Worm (Caenorhabditis elegans): ENCODE results near the gene F09A5.3.
A peak's percentile ranks its signal among the peaks of the same experiment; 100 is the strongest.

F09A5.3 gene

DNA sequence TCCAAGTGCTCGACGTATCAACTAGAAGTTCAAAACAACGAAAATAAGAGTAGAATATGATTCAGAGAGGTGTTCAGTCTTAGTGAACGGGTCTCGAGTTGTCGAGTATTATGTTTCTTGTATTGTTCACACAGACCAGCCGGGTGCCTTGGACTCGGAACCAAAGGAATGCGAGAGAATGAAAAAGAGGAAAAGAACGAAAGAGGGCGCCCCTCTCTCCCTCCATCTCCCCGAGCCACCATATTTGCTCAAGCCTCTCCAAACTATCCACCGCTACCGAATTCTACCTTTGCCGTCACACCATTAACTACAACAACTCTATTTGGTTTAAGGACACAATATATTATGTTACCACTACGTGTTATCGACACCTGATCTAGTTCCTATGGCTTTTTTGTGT, 20.4 kb downstream of the F09A5.3 start:
- TF ChIP-seq lin-40 (tag; optimal IDR thresholded peaks at IDR 0.05) = no peak
- no peak for TF ChIP-seq T07F8.4 (tag; optimal IDR thresholded peaks at IDR 0.05)

DNA sequence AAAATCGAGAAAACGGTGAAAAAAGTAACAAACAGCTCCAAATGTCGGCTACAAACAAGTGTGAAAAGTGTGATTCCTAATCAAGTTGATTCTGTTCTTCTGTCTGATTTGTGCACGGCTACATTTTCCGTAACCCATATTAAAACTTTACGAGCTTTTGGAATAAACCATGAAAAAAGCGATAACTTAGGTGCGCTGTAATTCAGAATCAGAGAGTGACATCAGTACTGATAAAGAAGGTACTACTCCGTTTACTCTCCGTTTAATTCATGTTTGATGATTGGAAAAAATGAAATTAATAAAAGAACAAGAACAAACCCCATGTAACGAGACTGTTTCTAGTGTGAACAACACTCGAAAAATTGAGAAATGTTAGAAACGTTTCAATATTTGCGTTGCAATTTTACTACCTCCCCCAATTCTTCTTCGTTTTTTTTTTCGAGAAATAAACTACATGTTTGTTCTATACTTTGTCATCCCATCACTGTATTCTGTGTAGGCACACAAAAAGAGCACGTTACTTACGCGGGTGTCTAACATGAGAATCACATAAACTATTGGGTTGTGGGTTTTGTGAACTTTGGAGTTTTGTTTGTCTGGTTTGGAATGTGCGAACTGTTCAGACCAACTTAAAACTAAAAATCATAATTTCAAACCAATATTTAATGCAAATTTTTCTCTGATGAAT, 21.1 kb downstream of the F09A5.3 start:
- TF ChIP-seq dox-1 (GFP tag; IDR thresholded peaks at IDR 0.05) (no peak), ets-4 (GFP tag; optimal IDR thresholded peaks at IDR 0.05) (no peak), madf-10 (tag; optimal IDR thresholded peaks at IDR 0.05) (no peak)

DNA sequence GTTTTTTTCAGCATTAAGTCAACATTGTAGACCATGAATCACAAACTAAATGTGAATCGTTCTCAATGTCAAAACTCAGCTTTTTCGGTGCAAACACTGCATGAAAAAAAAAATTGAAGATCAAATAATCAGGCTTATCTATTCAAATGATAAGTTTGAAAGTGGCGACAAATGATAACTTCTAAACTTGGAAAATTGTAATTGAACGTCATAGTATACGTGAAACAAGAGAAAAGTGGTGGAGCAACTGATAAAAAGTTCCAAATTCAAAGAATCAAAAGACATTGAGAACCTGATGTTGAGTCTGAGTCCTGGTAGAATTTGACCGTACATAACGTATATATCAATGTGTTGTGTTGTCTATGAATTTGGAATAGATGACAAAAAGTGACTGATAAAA, 21.8 kb downstream of the F09A5.3 start:
- peak; percentile 69 for TF ChIP-seq nhr-80 (tag; optimal IDR thresholded peaks at IDR 0.05)
- TF ChIP-seq lsy-27 (tag; optimal IDR thresholded peaks at IDR 0.05; ENCODE audit: borderline replicate concordance, insufficient read depth) = no peak

DNA sequence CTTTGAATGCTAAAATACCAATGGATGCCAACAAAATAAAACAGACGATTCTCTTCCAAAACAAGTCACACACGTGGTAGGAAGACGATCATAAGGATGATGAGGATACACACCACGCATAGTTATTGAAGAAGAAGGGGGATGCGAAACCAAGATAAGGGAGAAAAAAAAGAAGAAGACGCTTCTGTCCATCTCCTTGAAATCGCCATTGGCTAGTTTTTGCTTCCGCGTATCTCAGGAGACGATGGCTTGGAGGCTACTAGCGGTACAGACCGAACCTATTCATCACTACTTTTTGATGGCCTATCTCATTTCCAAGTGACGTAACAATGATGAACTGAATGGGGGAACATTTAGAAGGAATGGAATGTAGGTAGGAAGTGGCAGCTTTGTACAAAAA, 22.9 kb downstream of the F09A5.3 start:
- no peak for TF ChIP-seq Y67H2A.10 (GFP tag; conservative IDR thresholded peaks at IDR 0.05)
- TF ChIP-seq D2030.7 (GFP tag; IDR thresholded peaks at IDR 0.05) = no peak
- no peak for TF ChIP-seq hmg-20 (GFP tag; IDR thresholded peaks at IDR 0.05)
- peak; percentile 16 for TF ChIP-seq chd-7 (tag; optimal IDR thresholded peaks at IDR 0.05)
- TF ChIP-seq T26A5.8 (tag; optimal IDR thresholded peaks at IDR 0.05) = no peak
- TF ChIP-seq attf-6 (GFP tag; IDR thresholded peaks at IDR 0.05) = no peak
- TF ChIP-seq B0336.3 (GFP tag; IDR thresholded peaks at IDR 0.05) = no peak
- no peak for TF ChIP-seq cebp-1 (GFP tag; IDR thresholded peaks at IDR 0.05)
- peak; percentile 18 for TF ChIP-seq cebp-1 (tag; optimal IDR thresholded peaks at IDR 0.05)
- no peak for TF ChIP-seq F10E7.11 (tag; optimal IDR thresholded peaks at IDR 0.05)
- TF ChIP-seq lir-1 (GFP tag; conservative IDR thresholded peaks at IDR 0.05) = no peak
- TF ChIP-seq somi-1 (GFP tag; optimal IDR thresholded peaks at IDR 0.05) = peak; percentile 36
- TF ChIP-seq nhr-80 (tag; optimal IDR thresholded peaks at IDR 0.05) = no peak
- no peak for TF ChIP-seq zim-3 (tag; optimal IDR thresholded peaks at IDR 0.05)
- TF ChIP-seq mel-28 (tag; optimal IDR thresholded peaks at IDR 0.05; ENCODE audit: borderline replicate concordance) = peak; percentile 2

DNA sequence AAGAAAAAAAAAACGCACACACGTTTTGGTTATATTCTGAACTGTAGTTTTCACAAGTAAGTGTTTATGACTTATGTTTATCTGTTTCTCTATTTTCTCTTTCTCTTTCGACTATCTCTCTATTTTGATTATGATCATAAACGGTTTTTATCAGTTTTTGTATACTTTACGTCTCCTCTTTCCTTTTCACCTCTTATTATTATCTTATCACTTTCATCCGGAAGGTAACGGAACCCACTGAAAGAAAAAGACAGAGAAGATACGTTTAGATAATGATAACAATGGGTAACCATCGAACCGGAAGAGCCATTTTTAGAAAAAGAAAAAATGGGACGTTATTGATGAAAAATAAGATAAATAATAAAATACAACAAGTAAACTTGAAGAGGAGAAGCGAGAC, 24.3 kb downstream of the F09A5.3 start:
- TF ChIP-seq unc-62 (GFP tag; optimal IDR thresholded peaks at IDR 0.05) = peak; percentile 59
- no peak for TF ChIP-seq sdz-38 (tag; optimal IDR thresholded peaks at IDR 0.05)
- TF ChIP-seq nhr-179 (tag; optimal IDR thresholded peaks at IDR 0.05) = no peak
- TF ChIP-seq ets-4 (GFP tag; optimal IDR thresholded peaks at IDR 0.05) = peak; percentile 15
- TF ChIP-seq lin-40 (tag; optimal IDR thresholded peaks at IDR 0.05) = peak; percentile 17
- TF ChIP-seq somi-1 (GFP tag; optimal IDR thresholded peaks at IDR 0.05) = no peak
- TF ChIP-seq nhr-80 (tag; optimal IDR thresholded peaks at IDR 0.05) = peak; percentile 85

DNA sequence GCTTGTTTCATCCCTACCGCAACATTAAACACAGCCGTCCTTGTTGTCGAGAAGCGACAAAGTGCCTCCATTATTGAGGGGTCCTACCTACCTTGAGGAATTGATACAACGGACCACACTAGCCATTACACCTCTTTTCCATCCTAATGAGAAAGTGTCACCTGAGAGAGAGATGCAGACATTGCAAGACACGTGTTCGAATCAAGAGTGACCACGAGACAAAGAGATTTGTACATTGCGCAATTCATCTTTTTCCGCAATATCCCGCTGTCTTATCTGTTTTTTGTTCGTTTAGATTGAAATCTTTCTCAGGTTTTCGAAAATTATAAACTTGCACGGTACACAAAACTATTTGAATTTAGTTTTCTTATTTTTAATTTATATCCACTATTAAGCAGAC, 27.7 kb downstream of the F09A5.3 start:
- no peak for TF ChIP-seq cebp-1 (GFP tag; IDR thresholded peaks at IDR 0.05)
- peak; percentile 79 for TF ChIP-seq cebp-1 (tag; optimal IDR thresholded peaks at IDR 0.05)
- peak; percentile 1 for TF ChIP-seq unc-62 (GFP tag; optimal IDR thresholded peaks at IDR 0.05)
- TF ChIP-seq madf-8 (GFP tag; conservative IDR thresholded peaks at IDR 0.05) = no peak

- no peak for TF ChIP-seq ama-1 (optimal IDR thresholded peaks at IDR 0.05)
- no peak for TF ChIP-seq ama-1 (GFP tag; optimal IDR thresholded peaks at IDR 0.05)
- no peak for TF ChIP-seq lin-35 (GFP tag; optimal IDR thresholded peaks at IDR 0.05)
- TF ChIP-seq rcor-1 (GFP tag; IDR thresholded peaks at IDR 0.05) = no peak
Observed at ce11 chrX:13169975-13170374, 28.6 kb downstream of the F09A5.3 start, which contains the start of gene mob-2. mob-2 (minus strand) TSS chrX:13170075.
